Fruit fly (Drosophila melanogaster): ENCODE measurements around the gene CG13258.

dm6 chr2L:16267159-16268065 lies 25.4 kb downstream of the CG13258 start:
- TF ChIP-seq h (optimal IDR thresholded peaks at IDR 0.05), result no peak
- TF ChIP-seq insv (optimal IDR thresholded peaks at IDR 0.05), result no peak
- no peak for TF ChIP-seq Myc (optimal IDR thresholded peaks at IDR 0.05)
- TF ChIP-seq psq (optimal IDR thresholded peaks at IDR 0.05), result no peak

Measured in Kc167 (cell line).